Worm (Caenorhabditis elegans) whole organism, young adult: Measurements from ENCODE around the gene R09D1.13.

ENCODE experiments used
- rec-8 ChIP-seq, 2 experiments: sonication (generic microtip); optimal IDR thresholded peaks; 2 replicates each; lab custom pipeline; 2016; ENCODE audit warnings: mild to moderate bottlenecking in 2 of 2, missing genetic modification characterization in 2 of 2, missing genetic modification reagents in 2 of 2, missing genotype in 2 of 2, missing biosample characterization in 1 of 2, missing compliant biosample characterization in 1 of 2, moderate library complexity in 1 of 2
- sea-2 ChIP-seq: fragments of 200-800 bp; sonication (Bioruptor generic); IDR thresholded peaks from 2 replicates; pipeline ENCODE4 v1.3.6; 2022; ENCODE audit warnings: missing genetic modification characterization, missing compliant biosample characterization

- no peak for TF ChIP-seq sea-2 (GFP tag; lab: Robert Waterston, UW)
- no peak for TF ChIP-seq rec-8 (tag; optimal IDR thresholded peaks at IDR 0.05; lab: Kevin White, UChicago)
Observed at ce11 chrII:9468414-9468813, 23.1 kb upstream of the R09D1.13 start, which contains the start of gene chil-23.
